Fruit fly (Drosophila melanogaster) whole organism, embryonic: ENCODE data around the gene CG13029.

Source experiments
- BEAF-32 ChIP-seq: fragments of 200-800 bp; sonication (Bioruptor generic); optimal IDR thresholded peaks from 3 replicates; lab custom pipeline; 2017; ENCODE audit warnings: missing biosample characterization, missing genetic modification characterization, mild to moderate bottlenecking, moderate library complexity, missing genetic modification reagents
- Bdp1 ChIP-seq: fragments of 200-800 bp; sonication (Bioruptor generic); optimal IDR thresholded peaks from 3 replicates; lab custom pipeline; 2016; ENCODE audit warnings: missing biosample characterization, missing genetic modification characterization
- BtbVII ChIP-seq: fragments of 200-800 bp; sonication (Bioruptor generic); optimal IDR thresholded peaks from 3 replicates; lab custom pipeline; 2017; ENCODE audit warnings: missing biosample characterization, mild to moderate bottlenecking, missing genetic modification characterization
- CG10274 ChIP-seq: fragments of 200-800 bp; sonication (Bioruptor generic); optimal IDR thresholded peaks from 3 replicates; lab custom pipeline; 2017; ENCODE audit warnings: missing biosample characterization, mild to moderate bottlenecking, missing genetic modification characterization
- CG11247 ChIP-seq: fragments of 200-800 bp; sonication (Bioruptor generic); IDR thresholded peaks from 2 replicates; pipeline ENCODE4 v1.3.6; 2022; ENCODE audit warnings: missing biosample characterization, missing genetic modification characterization
- CG11398 ChIP-seq: fragments of 200-800 bp; sonication (Bioruptor generic); optimal IDR thresholded peaks from 2 replicates; lab custom pipeline; 2016; ENCODE audit warnings: missing biosample characterization, missing genetic modification characterization
- CG11504 ChIP-seq: fragments of 200-800 bp; sonication (Bioruptor generic); optimal IDR thresholded peaks from 3 replicates; lab custom pipeline; 2019; ENCODE audit warnings: missing biosample characterization, mild to moderate bottlenecking, missing genetic modification characterization, moderate library complexity
- CG14014 ChIP-seq: fragments of 200-800 bp; sonication (Bioruptor generic); IDR thresholded peaks from 2 replicates; pipeline ENCODE4 v1.3.6; 2022; ENCODE audit warnings: missing biosample characterization, missing genetic modification characterization
- CG1602 ChIP-seq: fragments of 200-800 bp; sonication (Bioruptor generic); optimal IDR thresholded peaks from 3 replicates; lab custom pipeline; 2016; ENCODE audit warnings: missing biosample characterization, missing genetic modification characterization
- CG17912 ChIP-seq: fragments of 200-800 bp; sonication (Bioruptor generic); optimal IDR thresholded peaks from 2 replicates; lab custom pipeline; 2018; ENCODE audit warnings: missing biosample characterization, mild to moderate bottlenecking, missing genetic modification characterization
- CG18599 ChIP-seq: fragments of 200-800 bp; sonication (Bioruptor generic); optimal IDR thresholded peaks from 3 replicates; lab custom pipeline; 2017; ENCODE audit warnings: missing biosample characterization, missing genetic modification characterization, mild to moderate bottlenecking, moderate library complexity, missing genetic modification reagents
- CG2120 ChIP-seq: fragments of 200-800 bp; sonication (Bioruptor generic); optimal IDR thresholded peaks from 3 replicates; lab custom pipeline; 2016; ENCODE audit warnings: missing biosample characterization, missing genetic modification characterization
- CG2199 ChIP-seq: fragments of 200-800 bp; sonication (Bioruptor generic); IDR thresholded peaks from 3 replicates; pipeline ENCODE4 v1.3.6; 2022; ENCODE audit warnings: missing biosample characterization, missing genetic modification characterization
- CG2712 ChIP-seq: fragments of 200-800 bp; optimal IDR thresholded peaks from 3 replicates; lab custom pipeline; 2019; ENCODE audit warnings: missing biosample characterization, mild to moderate bottlenecking, missing genetic modification characterization, moderate library complexity
- CG34376 ChIP-seq: fragments of 200-800 bp; sonication (Bioruptor generic); optimal IDR thresholded peaks from 2 replicates; lab custom pipeline; 2018; ENCODE audit warnings: missing biosample characterization, mild to moderate bottlenecking, missing genetic modification characterization
- CG6683 ChIP-seq: fragments of 200-800 bp; sonication (Bioruptor generic); optimal IDR thresholded peaks from 2 replicates; lab custom pipeline; 2017; ENCODE audit warnings: missing biosample characterization, mild to moderate bottlenecking, missing genetic modification characterization, missing genetic modification reagents
- CG6689 ChIP-seq: fragments of 200-800 bp; sonication (Bioruptor generic); IDR thresholded peaks from 2 replicates; pipeline ENCODE4 v1.3.6; 2022; ENCODE audit warnings: missing biosample characterization, missing genetic modification characterization
- CG7556 ChIP-seq: fragments of 200-800 bp; sonication (Bioruptor generic); optimal IDR thresholded peaks from 2 replicates; lab custom pipeline; 2017; ENCODE audit warnings: missing biosample characterization, mild to moderate bottlenecking, missing genetic modification characterization
- CG8944 ChIP-seq: fragments of 200-800 bp; sonication (Bioruptor generic); optimal IDR thresholded peaks from 3 replicates; lab custom pipeline; 2016; ENCODE audit warnings: missing biosample characterization, missing genetic modification characterization
- D ChIP-seq, 2 experiments: fragments of 200-800 bp in 1 of 2; fragments of >200 bp in 1 of 2; sonication (Bioruptor generic) in 1 of 2; optimal IDR thresholded peaks; 2 replicates in 1 of 2; 3 replicates in 1 of 2; lab custom pipeline; 2017; ENCODE audit warnings: mild to moderate bottlenecking in 1 of 2, missing biosample characterization in 1 of 2, missing genetic modification characterization in 1 of 2, missing genetic modification reagents in 1 of 2
- Eip74EF ChIP-seq, 2 experiments: fragments of 200-800 bp in 1 of 2; fragments of >200 bp in 1 of 2; sonication (Bioruptor generic) in 1 of 2; optimal IDR thresholded peaks; 2 replicates each; lab custom pipeline; 2017 to 2019; ENCODE audit warnings: missing biosample characterization in 2 of 2, missing genetic modification characterization in 2 of 2, mild to moderate bottlenecking in 1 of 2, moderate library complexity in 1 of 2
- GATAe ChIP-seq: fragments of 200-800 bp; sonication (Bioruptor generic); conservative IDR thresholded peaks from 2 replicates; pipeline ENCODE4 v1.3.6; 2022; ENCODE audit warnings: missing biosample characterization, missing genetic modification characterization
- Hmr ChIP-seq: fragments of 200-800 bp; sonication (Bioruptor generic); optimal IDR thresholded peaks from 3 replicates; lab custom pipeline; 2017; ENCODE audit warnings: mild to moderate bottlenecking, missing biosample characterization, missing genetic modification reagents, missing genetic modification characterization
- Hr78 ChIP-seq, 2 experiments: fragments of 200-800 bp in 1 of 2; fragments of >200 bp in 1 of 2; sonication (Bioruptor generic) in 1 of 2; optimal IDR thresholded peaks; 2 replicates each; lab custom pipeline; 2017 to 2019; ENCODE audit warnings: missing biosample characterization in 2 of 2, missing genetic modification characterization in 2 of 2, mild to moderate bottlenecking in 1 of 2, moderate library complexity in 1 of 2
- Med ChIP-seq: fragments of 200-800 bp; sonication (Bioruptor generic); peaks from one replicate; lab custom pipeline; 2016; ENCODE audit warnings: missing biosample characterization, missing genetic modification characterization, mild to moderate bottlenecking, inconsistent platforms, moderate library complexity
- Meics ChIP-seq: fragments of 200-800 bp; sonication (Bioruptor generic); optimal IDR thresholded peaks from 2 replicates; lab custom pipeline; 2017; ENCODE audit warnings: missing biosample characterization, mild to moderate bottlenecking, missing genetic modification characterization
- NfI ChIP-seq: fragments of 200-800 bp; sonication (Bioruptor generic); optimal IDR thresholded peaks from 3 replicates; lab custom pipeline; 2018; ENCODE audit warnings: missing biosample characterization, mild to moderate bottlenecking, missing genetic modification characterization, moderate library complexity
- Pdp1 ChIP-seq, 2 experiments: fragments of 200-800 bp; sonication (Bioruptor generic); optimal IDR thresholded peaks; 3 replicates each; lab custom pipeline; 2016; ENCODE audit warnings: missing biosample characterization in 2 of 2, missing genetic modification characterization in 2 of 2, mild to moderate bottlenecking in 1 of 2, moderate library complexity in 1 of 2
- Poxn ChIP-seq: fragments of 200-800 bp; sonication (Bioruptor generic); IDR thresholded peaks from 2 replicates; pipeline ENCODE4 v1.3.6; 2022; ENCODE audit warnings: missing biosample characterization, missing genetic modification characterization
- Sox100B ChIP-seq: fragments of 200-800 bp; sonication (Bioruptor generic); optimal IDR thresholded peaks from 3 replicates; lab custom pipeline; 2018; ENCODE audit warnings: missing biosample characterization, mild to moderate bottlenecking, missing genetic modification characterization
- Sox102F ChIP-seq: fragments of 200-800 bp; sonication (Bioruptor generic); optimal IDR thresholded peaks from 2 replicates; lab custom pipeline; 2018; ENCODE audit warnings: missing biosample characterization, mild to moderate bottlenecking, missing genetic modification characterization, moderate library complexity
- Xbp1 ChIP-seq: fragments of 200-800 bp; sonication (Bioruptor generic); optimal IDR thresholded peaks from 3 replicates; lab custom pipeline; 2016; ENCODE audit warnings: missing biosample characterization, mild to moderate bottlenecking, missing genetic modification characterization
- bcd ChIP-seq: fragments of 200-800 bp; sonication (Bioruptor generic); optimal IDR thresholded peaks from 2 replicates; lab custom pipeline; 2017; ENCODE audit warnings: missing biosample characterization, mild to moderate bottlenecking, missing genetic modification characterization
- chinmo ChIP-seq: fragments of 200-800 bp; sonication (Bioruptor generic); IDR thresholded peaks from 4 replicates; pipeline ENCODE4 v1.3.6; 2022; ENCODE audit warnings: missing biosample characterization, missing genetic modification characterization; ENCODE audit not compliant: partially characterized antibody
- corto ChIP-seq: fragments of 200-800 bp; sonication (Bioruptor generic); optimal IDR thresholded peaks from 2 replicates; lab custom pipeline; 2016; ENCODE audit warnings: missing biosample characterization, mild to moderate bottlenecking, missing genetic modification characterization, moderate library complexity
- dpn ChIP-seq, 2 experiments: fragments of 200-800 bp; sonication (Bioruptor generic); optimal IDR thresholded peaks; 3 replicates each; lab custom pipeline; 2016; ENCODE audit warnings: missing biosample characterization in 2 of 2, missing genetic modification characterization in 2 of 2
- ems ChIP-seq: fragments of 200-800 bp; sonication (Bioruptor generic); optimal IDR thresholded peaks from 3 replicates; lab custom pipeline; 2016; ENCODE audit warnings: missing biosample characterization, missing genetic modification characterization
- exex ChIP-seq: fragments of 200-800 bp; sonication (Bioruptor generic); optimal IDR thresholded peaks from 4 replicates; lab custom pipeline; 2018; ENCODE audit warnings: missing biosample characterization, mild to moderate bottlenecking, missing genetic modification characterization, moderate library complexity
- mirr ChIP-seq: fragments of 200-800 bp; sonication (Bioruptor generic); optimal IDR thresholded peaks from 3 replicates; lab custom pipeline; 2018; ENCODE audit warnings: missing biosample characterization, mild to moderate bottlenecking, missing genetic modification characterization
- org-1 ChIP-seq: fragments of 200-800 bp; sonication (Bioruptor generic); optimal IDR thresholded peaks from 2 replicates; lab custom pipeline; 2017; ENCODE audit warnings: missing biosample characterization, missing genetic modification characterization
- pfk ChIP-seq: fragments of 200-800 bp; sonication (Bioruptor generic); optimal IDR thresholded peaks from 2 replicates; lab custom pipeline; 2018; ENCODE audit warnings: missing biosample characterization, mild to moderate bottlenecking, missing genetic modification characterization, moderate library complexity
- pho ChIP-seq: fragments of 200-800 bp; sonication (Bioruptor generic); optimal IDR thresholded peaks from 2 replicates; lab custom pipeline; 2016; ENCODE audit warnings: missing biosample characterization, missing genetic modification characterization
- sd ChIP-seq: fragments of 200-800 bp; sonication (Bioruptor generic); optimal IDR thresholded peaks from 3 replicates; lab custom pipeline; 2018; ENCODE audit warnings: missing biosample characterization, mild to moderate bottlenecking, missing genetic modification characterization, moderate library complexity
- sens ChIP-seq: fragments of 200-800 bp; sonication (Bioruptor generic); peaks from one replicate; lab custom pipeline; 2016; ENCODE audit warnings: missing biosample characterization, missing genetic modification characterization
- sug ChIP-seq: fragments of 200-800 bp; optimal IDR thresholded peaks from 2 replicates; lab custom pipeline; 2019; ENCODE audit warnings: missing biosample characterization, mild to moderate bottlenecking, missing genetic modification characterization, moderate library complexity
- tap ChIP-seq: fragments of 200-800 bp; optimal IDR thresholded peaks from 3 replicates; lab custom pipeline; 2019; ENCODE audit warnings: missing biosample characterization, mild to moderate bottlenecking, missing genetic modification characterization, moderate library complexity

Gene CG13029

dm6 chr3L:16865832-16866163, 5.4 kb downstream of the CG13029 start:
- TF ChIP-seq sens (GFP tag; lab: Kevin White, UChicago) = peak; percentile 22
- TF ChIP-seq sd (tag; lab: Kevin White, UChicago) = peak; percentile 96
- TF ChIP-seq CG17912 = no peak
- TF ChIP-seq CG11247 (GFP tag; lab: Robert Waterston, UW) = no peak

DNA sequence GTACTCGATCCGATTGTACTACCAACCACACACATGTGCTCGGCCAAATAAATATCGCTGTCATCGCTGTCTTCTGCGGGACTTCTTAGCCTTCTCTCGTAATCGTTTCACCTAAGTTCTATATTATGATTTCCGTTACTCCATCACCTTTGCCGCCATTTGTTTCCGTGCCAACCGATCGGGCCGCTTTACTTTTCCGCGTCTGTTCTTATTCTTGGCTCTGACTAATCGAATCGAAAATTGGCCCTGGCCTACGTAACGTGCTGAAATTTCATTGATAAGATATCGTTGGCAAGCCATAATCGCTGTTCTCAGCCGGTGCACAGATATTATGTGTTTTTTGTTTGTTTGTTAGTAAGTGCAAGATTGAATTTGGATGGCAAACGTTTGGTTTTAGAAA, 6.8 kb downstream of the CG13029 start:
- TF ChIP-seq BtbVII = peak; percentile 29
- TF ChIP-seq Poxn (GFP tag; lab: Robert Waterston, UW) = no peak
- peak; percentile 16 for TF ChIP-seq CG18599 (GFP tag; lab: Kevin White, UChicago)
- peak in 1 of 2 experiments; percentile 48 for TF ChIP-seq Eip74EF (GFP tag; optimal IDR thresholded peaks at IDR 0.05; lab: Kevin White, UChicago)
- TF ChIP-seq CG10274 (GFP tag; lab: Kevin White, UChicago) = no peak
- peak; percentile 40 for TF ChIP-seq sd (tag; lab: Kevin White, UChicago)
- TF ChIP-seq Pdp1 (GFP tag; optimal IDR thresholded peaks at IDR 0.05; lab: Kevin White, UChicago) = peak in 1 of 2 experiments; percentile 61
- peak; percentile 39 for TF ChIP-seq sug (tag; lab: Kevin White, UChicago)
- TF ChIP-seq CG6689 (GFP tag; lab: Robert Waterston, UW) = no peak
- no peak for TF ChIP-seq Bdp1 (GFP tag; lab: Kevin White, UChicago)
- peak; percentile 13 for TF ChIP-seq Meics (GFP tag; lab: Kevin White, UChicago)
- peak; percentile 25 for TF ChIP-seq CG34376 (GFP tag; lab: Kevin White, UChicago)
- no peak for TF ChIP-seq ems (GFP tag; lab: Kevin White, UChicago)
- TF ChIP-seq CG6683 = no peak
- peak; percentile 35 for TF ChIP-seq GATAe
- TF ChIP-seq pfk (GFP tag; lab: Kevin White, UChicago) = no peak
- TF ChIP-seq CG8944 (GFP tag; lab: Kevin White, UChicago) = no peak
- TF ChIP-seq Med (GFP tag; lab: Kevin White, UChicago) = peak; percentile 62
- peak; percentile 81 for TF ChIP-seq exex (tag; lab: Kevin White, UChicago)
- TF ChIP-seq CG1602 = no peak
- TF ChIP-seq mirr (GFP tag; lab: Kevin White, UChicago) = peak; percentile 41
- TF ChIP-seq pho (GFP tag; lab: Kevin White, UChicago) = no peak
- TF ChIP-seq chinmo = 0 out of 4 replicates have a peak, but pooled peaks have one; percentile 23
- 0 out of 3 replicates have a peak, but pooled peaks have one; percentile 14 for TF ChIP-seq CG2199 (GFP tag; lab: Robert Waterston, UW)
- no peak for TF ChIP-seq CG11398 (GFP tag; lab: Kevin White, UChicago)

DNA sequence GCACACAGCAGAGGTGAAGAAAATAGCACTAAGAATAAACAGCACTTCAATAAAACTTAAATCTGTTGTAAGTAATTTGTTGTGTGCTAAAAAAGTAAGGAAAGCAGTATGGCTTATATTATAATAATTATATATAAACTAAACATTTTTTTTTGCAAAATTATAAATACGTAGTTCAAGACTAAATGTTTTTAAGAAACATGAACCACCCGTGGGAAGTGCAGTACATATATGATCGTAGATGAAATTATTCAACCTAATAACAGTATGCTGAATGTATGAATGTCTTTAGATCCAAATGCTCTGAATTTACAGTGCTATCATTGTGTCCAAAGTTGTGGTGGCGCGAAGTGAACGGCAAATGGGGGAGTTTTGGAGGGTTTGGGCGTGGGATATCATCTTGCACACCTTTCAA, 10.3 kb downstream of the CG13029 start:
- TF ChIP-seq tap (tag; lab: Kevin White, UChicago) (peak; percentile 5), Hr78 (GFP tag; optimal IDR thresholded peaks at IDR 0.05; lab: Kevin White, UChicago) (peak in 1 of 2 experiments; percentile 0), Hmr (peak; percentile 17), CG18599 (GFP tag; lab: Kevin White, UChicago) (peak; percentile 51), BtbVII (peak; percentile 31), CG7556 (peak; percentile 75), Sox102F (GFP tag; lab: Kevin White, UChicago) (peak; percentile 49), D (optimal IDR thresholded peaks at IDR 0.05; lab: Kevin White, UChicago) (no peak), D (GFP tag; optimal IDR thresholded peaks at IDR 0.05; lab: Kevin White, UChicago) (peak; percentile 35), NfI (GFP tag; lab: Kevin White, UChicago) (no peak), CG14014 (GFP tag; lab: Robert Waterston, UW) (no peak), org-1 (GFP tag; lab: Kevin White, UChicago) (peak; percentile 31), CG6689 (GFP tag; lab: Robert Waterston, UW) (0 out of 2 replicates have a peak, but pooled peaks have one; percentile 15), CG2712 (tag; lab: Kevin White, UChicago) (peak; percentile 57), dpn (GFP tag; optimal IDR thresholded peaks at IDR 0.05; lab: Kevin White, UChicago) (peak in 1 of 2 experiments; percentile 8), CG11504 (peak; percentile 72), Xbp1 (peak; percentile 8), bcd (GFP tag; lab: Kevin White, UChicago) (peak; percentile 41), BEAF-32 (GFP tag; lab: Kevin White, UChicago) (no peak), corto (GFP tag; lab: Kevin White, UChicago) (no peak), CG2120 (GFP tag; lab: Kevin White, UChicago) (peak; percentile 1), Sox100B (GFP tag; lab: Kevin White, UChicago) (peak; percentile 55)
